Fruit fly (Drosophila melanogaster): ENCODE data around the gene CG8300.

- TF ChIP-seq CG8478 (optimal IDR thresholded peaks at IDR 0.05), result no peak
- no peak for TF ChIP-seq CTCF (optimal IDR thresholded peaks at IDR 0.05)
These were observed 19.8 kb downstream of the CG8300 start for dm6 chrX:7124474-7124873.
